Fruit fly (Drosophila melanogaster): Measurements from ENCODE around the gene CG13926.

CG13926 gene

dm6 chr3L:1584003-1584402 lies 34.0 kb downstream of the CG13926 start (continued):
- TF ChIP-seq CG7987 (GFP tag; optimal IDR thresholded peaks at IDR 0.05) (no peak), ranshi (GFP tag; IDR thresholded peaks at IDR 0.05) (no peak), Sin3A (optimal IDR thresholded peaks at IDR 0.05) (no peak), dimm (GFP tag; IDR thresholded peaks at IDR 0.05) (no peak), eyg (GFP tag; optimal IDR thresholded peaks at IDR 0.05) (no peak), HmgZ (tag; optimal IDR thresholded peaks at IDR 0.05) (peak; percentile 39), maf-S (GFP tag; optimal IDR thresholded peaks at IDR 0.05) (peak; percentile 3), CG9215 (GFP tag; IDR thresholded peaks at IDR 0.05) (no peak), CG4328 (GFP tag; optimal IDR thresholded peaks at IDR 0.05) (no peak), GATAe (GFP tag; conservative IDR thresholded peaks at IDR 0.05) (0 out of 2 replicates have a peak, but pooled peaks have one; percentile 30), C15 (GFP tag; IDR thresholded peaks at IDR 0.05) (no peak), cato (GFP tag; optimal IDR thresholded peaks at IDR 0.05; ENCODE audit: borderline replicate concordance) (peak; percentile 51), pnt (GFP tag; optimal IDR thresholded peaks at IDR 0.05) (peak; percentile 29), yki (optimal IDR thresholded peaks at IDR 0.05) (no peak), HLHmδ (GFP tag; optimal IDR thresholded peaks at IDR 0.05) (no peak), zfh2 (GFP tag; optimal IDR thresholded peaks at IDR 0.05) (no peak), CG3281 (GFP tag; optimal IDR thresholded peaks at IDR 0.05) (no peak), br (optimal IDR thresholded peaks at IDR 0.05) (no peak), CG14965 (GFP tag; optimal IDR thresholded peaks at IDR 0.05; ENCODE audit: borderline replicate concordance) (no peak), CG10366 (GFP tag; IDR thresholded peaks at IDR 0.05) (peak; percentile 44), CG9817 (tag; optimal IDR thresholded peaks at IDR 0.05) (peak; percentile 39), Oaz (GFP tag; IDR thresholded peaks at IDR 0.05) (no peak), amos (GFP tag; IDR thresholded peaks at IDR 0.05; ENCODE audit: partially characterized antibody) (no peak), stwl (tag; optimal IDR thresholded peaks at IDR 0.05) (no peak), CG30020 (tag; optimal IDR thresholded peaks at IDR 0.05) (no peak), CG12219 (GFP tag; optimal IDR thresholded peaks at IDR 0.05) (peak; percentile 64), Dek (tag; optimal IDR thresholded peaks at IDR 0.05) (no peak), vvl (GFP tag; IDR thresholded peaks at IDR 0.05) (peak; percentile 78), CG16813 (GFP tag; IDR thresholded peaks at IDR 0.05; ENCODE audit: partially characterized antibody) (no peak), CG14667 (GFP tag; IDR thresholded peaks at IDR 0.05) (peak; percentile 46; the same call in 1 of the 2 replicates), rib (GFP tag; IDR thresholded peaks at IDR 0.05) (no peak), Tbp (GFP tag; optimal IDR thresholded peaks at IDR 0.05) (no peak), CG33213 (GFP tag; optimal IDR thresholded peaks at IDR 0.05) (no peak), fu2 (GFP tag; optimal IDR thresholded peaks at IDR 0.05) (peak; percentile 25), ERR (GFP tag; optimal IDR thresholded peaks at IDR 0.05) (peak; percentile 39), Side (GFP tag; optimal IDR thresholded peaks at IDR 0.05) (peak; percentile 44), CG6254 (GFP tag; optimal IDR thresholded peaks at IDR 0.05) (peak; percentile 30), CG2875 (GFP tag; optimal IDR thresholded peaks at IDR 0.05) (peak; percentile 56), CG11085 (GFP tag; IDR thresholded peaks at IDR 0.05) (no peak), CG6791 (GFP tag; IDR thresholded peaks at IDR 0.05; ENCODE audit: partially characterized antibody) (no peak), B-H2 (GFP tag; optimal IDR thresholded peaks at IDR 0.05) (no peak), CG2116 (GFP tag; optimal IDR thresholded peaks at IDR 0.05) (peak; percentile 18), zf30C (GFP tag; optimal IDR thresholded peaks at IDR 0.05) (peak; percentile 22), Mes4 (GFP tag; optimal IDR thresholded peaks at IDR 0.05) (peak; percentile 51), Camta (GFP tag; optimal IDR thresholded peaks at IDR 0.05) (no peak), sens (GFP tag) (peak; percentile 93), ftz-f1 (GFP tag; optimal IDR thresholded peaks at IDR 0.05) (no peak), Dip2 (GFP tag; IDR thresholded peaks at IDR 0.05) (no peak), bcd (GFP tag; optimal IDR thresholded peaks at IDR 0.05) (peak; percentile 58), HHEX (GFP tag; optimal IDR thresholded peaks at IDR 0.05) (no peak), sens-2 (GFP tag; IDR thresholded peaks at IDR 0.05) (peak; percentile 53; the same call in 1 of the 2 replicates), CG10979 (tag; optimal IDR thresholded peaks at IDR 0.05) (no peak), CG1529 (GFP tag; optimal IDR thresholded peaks at IDR 0.05) (peak; percentile 61)
